Worm (Caenorhabditis elegans) whole organism, L3 larva: Measurements from ENCODE around the gene lgc-44.

Experiments
- R02D3.7 ChIP-seq: fragments of 150-350 bp; optimal IDR thresholded peaks from 2 replicates; lab custom pipeline; 2014; ENCODE audit warnings: missing biosample characterization, missing genetic modification characterization
- ama-1 ChIP-seq: fragments of 150-350 bp; optimal IDR thresholded peaks from 2 replicates; lab custom pipeline; 2018
- ceh-16 ChIP-seq: sonication (generic microtip); optimal IDR thresholded peaks from 2 replicates; lab custom pipeline; 2017; ENCODE audit warnings: missing biosample characterization, missing genetic modification characterization
- hmg-11 ChIP-seq: sonication (generic microtip); optimal IDR thresholded peaks from 2 replicates; lab custom pipeline; 2016; ENCODE audit warnings: missing genetic modification characterization, missing compliant biosample characterization
- jun-1 ChIP-seq: fragments of 150-350 bp; optimal IDR thresholded peaks from 2 replicates; lab custom pipeline; 2014; ENCODE audit warnings: missing biosample characterization, missing genetic modification reagents, missing genetic modification characterization
- lin-15B ChIP-seq: fragments of 150-350 bp; optimal IDR thresholded peaks from 2 replicates; lab custom pipeline; 2014; ENCODE audit warnings: missing biosample characterization, missing genetic modification characterization
- lin-39 ChIP-seq: fragments of 150-350 bp; optimal IDR thresholded peaks from 2 replicates; lab custom pipeline; 2018; ENCODE audit warnings: missing biosample characterization, missing genetic modification reagents, missing genetic modification characterization
- nhr-11 ChIP-seq: fragments of 150-350 bp; optimal IDR thresholded peaks from 2 replicates; lab custom pipeline; 2014; ENCODE audit warnings: missing biosample characterization, missing genetic modification characterization
- nhr-77 ChIP-seq: fragments of 150-350 bp; optimal IDR thresholded peaks from 2 replicates; lab custom pipeline; 2014; ENCODE audit warnings: missing biosample characterization, missing genetic modification characterization
- pha-4 ChIP-seq: fragments of 150-350 bp; optimal IDR thresholded peaks from 2 replicates; lab custom pipeline; 2014; ENCODE audit warnings: missing biosample characterization, missing genetic modification reagents, missing genetic modification characterization
- pqm-1 ChIP-seq: fragments of 150-350 bp; optimal IDR thresholded peaks from 2 replicates; lab custom pipeline; 2017; ENCODE audit warnings: missing biosample characterization, missing genetic modification characterization, inconsistent platforms
- unc-62 ChIP-seq: fragments of 150-350 bp; sonication (generic microtip); optimal IDR thresholded peaks from 4 replicates; lab custom pipeline; 2014; ENCODE audit warnings: missing biosample characterization, missing genetic modification reagents, missing genetic modification characterization

- TF ChIP-seq unc-62 (no peak), jun-1 (peak; percentile 38), R02D3.7 (tag; lab: Kevin White, UChicago) (no peak), nhr-77 (tag; lab: Kevin White, UChicago) (no peak), ceh-16 (no peak), pha-4 (tag; lab: Kevin White, UChicago) (peak; percentile 83), nhr-11 (tag; lab: Kevin White, UChicago) (peak; percentile 65), lin-39 (tag; lab: Kevin White, UChicago) (peak; percentile 56), ama-1 (lab: Kevin White, UChicago) (no peak), pqm-1 (tag; lab: Kevin White, UChicago) (no peak), hmg-11 (peak; percentile 6), lin-15B (no peak)
These were observed 33.7 kb downstream of the lgc-44 start for ce11 chrV:11638634-11639117.
